Fruit fly (Drosophila melanogaster) whole organism, adult: ENCODE measurements around the gene Irp-1B.

ENCODE experiments used
- CG11617 ChIP-seq: fragments of 200-800 bp; sonication (Bioruptor generic); optimal IDR thresholded peaks from 2 replicates; lab custom pipeline; 2017; ENCODE audit warnings: mild to moderate bottlenecking, missing biosample characterization, missing genetic modification reagents, missing genetic modification characterization
- CG12768 ChIP-seq: fragments of 200-800 bp; sonication (Bioruptor generic); optimal IDR thresholded peaks from 2 replicates; lab custom pipeline; 2017; ENCODE audit warnings: missing biosample characterization, missing genetic modification characterization, mild to moderate bottlenecking, moderate library complexity, missing genetic modification reagents
- CG14711 ChIP-seq: fragments of 200-800 bp; sonication (Bioruptor generic); optimal IDR thresholded peaks from 2 replicates; lab custom pipeline; 2018; ENCODE audit warnings: missing biosample characterization, mild to moderate bottlenecking, missing genetic modification characterization, moderate library complexity
- CG1620 ChIP-seq: fragments of 200-800 bp; sonication (Bioruptor generic); optimal IDR thresholded peaks from 2 replicates; lab custom pipeline; 2016; ENCODE audit warnings: missing biosample characterization, missing genetic modification characterization
- CG33017 ChIP-seq: fragments of 200-800 bp; sonication (Bioruptor generic); optimal IDR thresholded peaks from 2 replicates; lab custom pipeline; 2018; ENCODE audit warnings: missing biosample characterization, mild to moderate bottlenecking, missing genetic modification characterization, moderate library complexity
- CG5204 ChIP-seq: fragments of 200-800 bp; sonication (Bioruptor generic); optimal IDR thresholded peaks from 2 replicates; lab custom pipeline; 2016; ENCODE audit warnings: missing biosample characterization, missing genetic modification characterization
- CG7045 ChIP-seq: fragments of 200-800 bp; sonication (Bioruptor generic); optimal IDR thresholded peaks from 2 replicates; lab custom pipeline; 2017; ENCODE audit warnings: missing biosample characterization, mild to moderate bottlenecking, missing genetic modification characterization
- CG7101 ChIP-seq: fragments of 200-800 bp; sonication (Bioruptor generic); optimal IDR thresholded peaks from 2 replicates; lab custom pipeline; 2018; ENCODE audit warnings: missing biosample characterization, mild to moderate bottlenecking, missing genetic modification characterization, moderate library complexity
- Clk ChIP-seq: fragments of 200-800 bp; sonication (Bioruptor generic); optimal IDR thresholded peaks from 2 replicates; lab custom pipeline; 2017; ENCODE audit warnings: missing biosample characterization, missing genetic modification characterization
- Crg-1 ChIP-seq: fragments of 200-800 bp; sonication (Bioruptor generic); optimal IDR thresholded peaks from 2 replicates; lab custom pipeline; 2016; ENCODE audit warnings: missing biosample characterization, missing genetic modification characterization
- Hr96 ChIP-seq: fragments of 200-800 bp; sonication (Bioruptor generic); optimal IDR thresholded peaks from 2 replicates; lab custom pipeline; 2016; ENCODE audit warnings: missing biosample characterization, missing genetic modification characterization
- Mnt ChIP-seq: fragments of 200-800 bp; sonication (Bioruptor generic); optimal IDR thresholded peaks from 2 replicates; lab custom pipeline; 2016; ENCODE audit warnings: missing biosample characterization, mild to moderate bottlenecking, missing genetic modification characterization
- bab1 ChIP-seq: fragments of 200-800 bp; sonication (Bioruptor generic); optimal IDR thresholded peaks from 3 replicates; lab custom pipeline; 2019; ENCODE audit warnings: missing biosample characterization, mild to moderate bottlenecking, missing genetic modification characterization, moderate library complexity
- cic ChIP-seq: fragments of 200-800 bp; sonication (Bioruptor generic); optimal IDR thresholded peaks from 2 replicates; lab custom pipeline; 2017; ENCODE audit warnings: missing biosample characterization, mild to moderate bottlenecking, missing genetic modification characterization, moderate library complexity
- cnc ChIP-seq, 2 experiments: fragments of >200 bp; optimal IDR thresholded peaks; 2 replicates each; lab custom pipeline; 2017
- kay ChIP-seq: fragments of 200-800 bp; sonication (Bioruptor generic); peaks from one replicate; lab custom pipeline; 2016; ENCODE audit warnings: missing biosample characterization, missing genetic modification characterization, borderline replicate concordance
- ovo ChIP-seq: fragments of 200-800 bp; sonication (Bioruptor generic); optimal IDR thresholded peaks from 2 replicates; lab custom pipeline; 2016; ENCODE audit warnings: missing biosample characterization, missing genetic modification characterization
- pad ChIP-seq: fragments of 200-800 bp; sonication (Bioruptor generic); optimal IDR thresholded peaks from 3 replicates; lab custom pipeline; 2017; ENCODE audit warnings: missing biosample characterization, missing genetic modification characterization, mild to moderate bottlenecking, moderate library complexity, missing genetic modification reagents
- tj ChIP-seq: fragments of 200-800 bp; sonication (Bioruptor generic); optimal IDR thresholded peaks from 3 replicates; lab custom pipeline; 2017; ENCODE audit warnings: missing biosample characterization, mild to moderate bottlenecking, missing genetic modification characterization, moderate library complexity
- toe ChIP-seq: fragments of 200-800 bp; sonication (Bioruptor generic); optimal IDR thresholded peaks from 2 replicates; lab custom pipeline; 2016; ENCODE audit warnings: missing biosample characterization, missing genetic modification characterization

The Irp-1B gene

dm6 chr3R:10428324-10428723 lies 15.7 kb upstream of the Irp-1B start, which contains the start of gene CG46270:
CG46270 (minus strand) TSS chr3R:10428424.
- TF ChIP-seq cnc (optimal IDR thresholded peaks at IDR 0.05; lab: Kevin White, UChicago): no peak
- no peak for TF ChIP-seq Mnt (GFP tag; lab: Kevin White, UChicago)
- no peak for TF ChIP-seq CG11617 (GFP tag; lab: Kevin White, UChicago)
- no peak for TF ChIP-seq Crg-1 (GFP tag; lab: Kevin White, UChicago)
- TF ChIP-seq CG33017 (tag; lab: Kevin White, UChicago): no peak
- no peak for TF ChIP-seq toe (GFP tag; lab: Kevin White, UChicago)
- TF ChIP-seq kay: no peak
- TF ChIP-seq pad: no peak
- no peak for TF ChIP-seq CG7101
- TF ChIP-seq tj: no peak

- no peak for TF ChIP-seq Mnt (GFP tag; lab: Kevin White, UChicago)
Measured at dm6 chr3R:10421167-10421566, 8.5 kb upstream of the Irp-1B start.

- TF ChIP-seq CG33017 (tag; lab: Kevin White, UChicago) (no peak), CG1620 (GFP tag; lab: Kevin White, UChicago) (peak; percentile 63), CG7101 (peak; percentile 38), cnc (optimal IDR thresholded peaks at IDR 0.05; lab: Kevin White, UChicago) (no peak), pad (peak; percentile 42), CG12768 (no peak), Mnt (GFP tag; lab: Kevin White, UChicago) (peak; percentile 64), bab1 (GFP tag; lab: Kevin White, UChicago) (peak; percentile 90), ovo (GFP tag; lab: Kevin White, UChicago) (no peak), CG11617 (GFP tag; lab: Kevin White, UChicago) (peak; percentile 31), tj (no peak), CG7045 (GFP tag; lab: Kevin White, UChicago) (no peak), toe (GFP tag; lab: Kevin White, UChicago) (peak; percentile 37), CG14711 (tag; lab: Kevin White, UChicago) (peak; percentile 42), CG5204 (GFP tag; lab: Kevin White, UChicago) (no peak), kay (no peak), Clk (no peak), Hr96 (GFP tag; lab: Kevin White, UChicago) (peak; percentile 48), cic (GFP tag; lab: Kevin White, UChicago) (no peak), Crg-1 (GFP tag; lab: Kevin White, UChicago) (peak; percentile 40)
Measured at dm6 chr3R:10415923-10416322, 3.3 kb upstream of the Irp-1B start, which contains the start of gene CG6345. CG6345 (minus strand) TSS chr3R:10416046.

- TF ChIP-seq CG5204 (GFP tag; lab: Kevin White, UChicago): no peak
- TF ChIP-seq Crg-1 (GFP tag; lab: Kevin White, UChicago): no peak
- no peak for TF ChIP-seq bab1 (GFP tag; lab: Kevin White, UChicago)
- TF ChIP-seq cic (GFP tag; lab: Kevin White, UChicago): peak; percentile 78
- peak; percentile 59 for TF ChIP-seq CG7045 (GFP tag; lab: Kevin White, UChicago)
- no peak for TF ChIP-seq kay
- TF ChIP-seq pad: peak; percentile 64
- TF ChIP-seq tj: no peak
- no peak for TF ChIP-seq ovo (GFP tag; lab: Kevin White, UChicago)
- TF ChIP-seq CG7101: peak; percentile 84
- peak; percentile 88 for TF ChIP-seq CG33017 (tag; lab: Kevin White, UChicago)
- TF ChIP-seq cnc (optimal IDR thresholded peaks at IDR 0.05; lab: Kevin White, UChicago): peak in 1 of 2 experiments; percentile 17
- TF ChIP-seq toe (GFP tag; lab: Kevin White, UChicago): peak; percentile 63
- TF ChIP-seq CG12768: peak; percentile 90
- TF ChIP-seq CG14711 (tag; lab: Kevin White, UChicago): peak; percentile 78
- TF ChIP-seq Mnt (GFP tag; lab: Kevin White, UChicago): peak; percentile 57
- peak; percentile 82 for TF ChIP-seq Hr96 (GFP tag; lab: Kevin White, UChicago)
- TF ChIP-seq Clk: peak; percentile 76
- TF ChIP-seq CG1620 (GFP tag; lab: Kevin White, UChicago): no peak
- no peak for TF ChIP-seq CG11617 (GFP tag; lab: Kevin White, UChicago)
Measured at dm6 chr3R:10411752-10412549, 718 bp downstream of the Irp-1B start.

DNA sequence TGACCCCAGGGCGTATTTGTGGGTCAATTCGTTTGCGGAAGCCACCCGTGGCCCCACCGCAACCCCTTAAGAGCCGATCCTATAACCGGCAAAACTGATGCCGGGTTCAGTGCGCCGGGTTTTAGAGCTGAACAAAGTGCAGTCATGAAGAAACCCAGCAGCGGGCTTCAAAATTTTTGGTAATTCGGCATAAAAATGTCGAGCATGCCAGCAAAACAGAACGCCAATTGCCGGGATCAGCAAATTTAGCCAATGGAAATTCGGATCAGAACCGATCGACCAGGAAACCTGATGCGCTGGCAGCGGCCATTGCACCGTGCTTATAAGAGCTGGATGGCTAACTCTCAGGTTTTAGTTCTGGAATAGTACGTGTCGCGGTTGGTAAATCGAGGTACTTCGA lies 5.0 kb downstream of the Irp-1B start:
- TF ChIP-seq tj (peak; percentile 100), CG1620 (GFP tag; lab: Kevin White, UChicago) (no peak)

dm6 chr3R:10407066-10407465 lies 5.6 kb downstream of the Irp-1B start, which contains the start of gene CG6325:
CG6325 (minus strand) TSS chr3R:10407285.
- TF ChIP-seq CG12768 (no peak), tj (no peak), CG33017 (tag; lab: Kevin White, UChicago) (no peak), pad (no peak), CG7045 (GFP tag; lab: Kevin White, UChicago) (no peak), bab1 (GFP tag; lab: Kevin White, UChicago) (peak; percentile 51), CG14711 (tag; lab: Kevin White, UChicago) (no peak), CG11617 (GFP tag; lab: Kevin White, UChicago) (no peak), CG7101 (peak; percentile 25), ovo (GFP tag; lab: Kevin White, UChicago) (no peak), CG1620 (GFP tag; lab: Kevin White, UChicago) (no peak), toe (GFP tag; lab: Kevin White, UChicago) (no peak), Hr96 (GFP tag; lab: Kevin White, UChicago) (no peak), cic (GFP tag; lab: Kevin White, UChicago) (no peak)
